Worm (Caenorhabditis elegans): ENCODE data around the gene ced-7.

ced-7 gene

DNA sequence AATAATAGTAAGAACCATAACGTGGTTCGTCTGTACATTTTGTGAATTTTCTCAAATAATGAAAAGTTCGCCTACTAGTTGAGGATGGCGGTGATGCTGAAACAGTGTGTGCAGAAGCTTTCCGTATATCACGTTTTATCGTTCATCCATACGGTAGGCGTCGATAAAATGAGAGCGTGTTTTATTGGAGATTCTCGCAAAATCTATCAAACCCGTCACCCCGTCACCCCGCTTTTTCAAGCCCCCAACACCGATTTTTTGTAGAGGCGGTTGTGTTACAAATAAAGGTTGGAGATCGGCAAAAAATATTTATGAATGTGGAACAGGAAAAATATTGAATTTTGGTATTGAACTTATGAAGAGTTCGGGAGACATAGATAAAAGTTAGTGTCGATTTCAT, 28.8 kb upstream of the ced-7 start, which contains the start of gene clec-161:
TSS of gene clec-161 (minus strand) at position 101 of the 400 bp plus-strand sequence.
- TF ChIP-seq tbx-8 (GFP tag; optimal IDR thresholded peaks at IDR 0.05) = no peak
- TF ChIP-seq pha-4 (tag; optimal IDR thresholded peaks at IDR 0.05) = no peak
- TF ChIP-seq drap-1 (GFP tag; optimal IDR thresholded peaks at IDR 0.05) = no peak
- TF ChIP-seq mls-2 (tag; optimal IDR thresholded peaks at IDR 0.05) = no peak
- TF ChIP-seq nhr-76 (tag; optimal IDR thresholded peaks at IDR 0.05) = no peak
- TF ChIP-seq unc-39 (tag; optimal IDR thresholded peaks at IDR 0.05) = no peak
- no peak for TF ChIP-seq cnd-1 (tag; optimal IDR thresholded peaks at IDR 0.05)
- TF ChIP-seq nhr-237 (tag; optimal IDR thresholded peaks at IDR 0.05) = no peak
- TF ChIP-seq unc-62 (GFP tag; optimal IDR thresholded peaks at IDR 0.05) = no peak
- no peak for TF ChIP-seq lin-13 (tag; optimal IDR thresholded peaks at IDR 0.05)
- no peak for TF ChIP-seq ham-2 (GFP tag; optimal IDR thresholded peaks at IDR 0.05)
- no peak for TF ChIP-seq elt-3 (tag; optimal IDR thresholded peaks at IDR 0.05)

DNA sequence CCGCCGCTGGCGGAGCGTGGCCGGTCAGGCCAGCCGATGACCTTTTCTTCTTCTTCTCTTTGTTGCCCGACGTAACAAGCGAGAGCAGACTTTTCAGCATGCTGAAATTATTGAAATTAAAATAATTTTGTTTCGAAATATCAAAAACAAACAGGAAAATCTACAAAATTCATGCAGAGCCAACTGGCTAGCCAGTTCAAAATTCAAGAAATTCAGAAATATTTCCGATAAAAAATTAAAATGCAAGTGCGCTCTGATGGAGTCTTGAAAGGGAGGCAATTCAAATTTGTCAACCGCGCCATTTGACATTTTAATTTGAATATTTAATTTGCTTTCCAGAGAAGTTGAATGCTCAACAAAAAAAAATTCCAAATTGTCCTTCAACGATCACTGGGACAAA, 20.8 kb upstream of the ced-7 start, which contains the start of gene F58A4.2:
TSS of gene F58A4.2 (minus strand) at position 101 of the 400 bp plus-strand sequence.
- TF ChIP-seq mab-5 (tag; optimal IDR thresholded peaks at IDR 0.05) = no peak
- no peak for TF ChIP-seq tbx-8 (GFP tag; optimal IDR thresholded peaks at IDR 0.05)
- TF ChIP-seq nhr-2 (tag; optimal IDR thresholded peaks at IDR 0.05) = no peak
- TF ChIP-seq blmp-1 (tag; optimal IDR thresholded peaks at IDR 0.05) = no peak
- no peak for TF ChIP-seq drap-1 (GFP tag; optimal IDR thresholded peaks at IDR 0.05)
- no peak for TF ChIP-seq unc-39 (tag; optimal IDR thresholded peaks at IDR 0.05)
- no peak for TF ChIP-seq zip-8 (tag; optimal IDR thresholded peaks at IDR 0.05)
- TF ChIP-seq lin-32 (GFP tag; optimal IDR thresholded peaks at IDR 0.05) = no peak
- no peak for TF ChIP-seq ces-1 (GFP tag; optimal IDR thresholded peaks at IDR 0.05)
- no peak for TF ChIP-seq ceh-39 (tag; optimal IDR thresholded peaks at IDR 0.05)
- no peak for TF ChIP-seq mep-1 (tag; optimal IDR thresholded peaks at IDR 0.05)
- no peak for TF ChIP-seq M03D4.4 (tag; optimal IDR thresholded peaks at IDR 0.05)

DNA sequence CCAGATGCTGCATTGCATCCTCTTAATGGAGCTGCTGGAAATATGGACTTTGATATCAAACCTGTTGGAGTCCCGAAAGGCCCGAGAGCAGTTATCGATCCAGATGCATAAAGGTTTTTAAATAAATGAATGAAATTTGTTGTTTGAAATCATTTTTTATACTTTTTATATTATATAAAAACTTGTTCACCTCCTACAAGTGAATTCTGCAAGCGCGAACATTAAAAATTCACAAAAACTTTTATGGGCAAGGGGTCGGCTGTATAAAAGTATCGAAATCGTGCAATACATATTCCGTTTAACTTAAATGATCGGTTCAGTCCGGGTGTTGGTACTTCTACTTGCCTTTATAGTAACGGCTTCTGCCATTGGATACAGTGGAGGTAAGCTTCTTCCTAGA, 18.3 kb upstream of the ced-7 start, which contains the start of gene F58A4.1:
TSS of gene F58A4.1 (plus strand) at position 301 of the 400 bp plus-strand sequence.
- TF ChIP-seq zip-8 (tag; optimal IDR thresholded peaks at IDR 0.05) = no peak
- no peak for TF ChIP-seq unc-62 (GFP tag; optimal IDR thresholded peaks at IDR 0.05)
- no peak for TF ChIP-seq drap-1 (GFP tag; optimal IDR thresholded peaks at IDR 0.05)
- TF ChIP-seq mep-1 (tag; optimal IDR thresholded peaks at IDR 0.05) = no peak
- no peak for TF ChIP-seq lsy-2 (tag; optimal IDR thresholded peaks at IDR 0.05)
- TF ChIP-seq tbx-8 (GFP tag; optimal IDR thresholded peaks at IDR 0.05) = no peak
- no peak for TF ChIP-seq nhr-76 (tag; optimal IDR thresholded peaks at IDR 0.05)
- no peak for TF ChIP-seq bed-3 (GFP tag; optimal IDR thresholded peaks at IDR 0.05)
- TF ChIP-seq ceh-83 (GFP tag; optimal IDR thresholded peaks at IDR 0.05) = no peak
- TF ChIP-seq cnd-1 (tag; optimal IDR thresholded peaks at IDR 0.05) = no peak
- TF ChIP-seq ceh-39 (tag; optimal IDR thresholded peaks at IDR 0.05) = no peak
- no peak for TF ChIP-seq sem-2 (GFP tag; optimal IDR thresholded peaks at IDR 0.05)
- no peak for TF ChIP-seq nhr-12 (tag; optimal IDR thresholded peaks at IDR 0.05)
- TF ChIP-seq blmp-1 (tag; optimal IDR thresholded peaks at IDR 0.05) = no peak
- no peak for TF ChIP-seq ztf-11 (tag; optimal IDR thresholded peaks at IDR 0.05)
- no peak for TF ChIP-seq ces-1 (GFP tag; optimal IDR thresholded peaks at IDR 0.05)
- TF ChIP-seq elt-3 (tag; optimal IDR thresholded peaks at IDR 0.05) = no peak
- no peak for TF ChIP-seq M03D4.4 (tag; optimal IDR thresholded peaks at IDR 0.05)
- no peak for TF ChIP-seq unc-39 (tag; optimal IDR thresholded peaks at IDR 0.05)
- TF ChIP-seq nhr-2 (tag; optimal IDR thresholded peaks at IDR 0.05) = no peak

DNA sequence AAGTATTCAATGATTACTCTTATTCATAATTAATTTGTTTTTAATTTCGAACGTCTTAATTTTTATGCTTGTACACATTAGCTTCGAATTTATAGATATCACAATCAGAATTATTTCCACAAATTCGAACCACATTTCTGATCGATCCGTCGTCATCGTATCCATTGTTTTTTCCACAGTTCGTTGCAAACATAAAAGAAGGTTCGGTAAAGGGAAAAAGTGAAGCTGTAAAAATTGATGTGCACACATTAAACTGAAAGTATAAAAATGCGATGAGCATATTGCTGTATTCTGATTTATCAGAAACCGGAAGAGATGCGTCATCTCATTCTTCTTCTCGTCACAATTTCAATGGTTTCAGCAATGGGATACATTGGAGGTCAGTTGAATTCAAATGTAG, 17.2 kb upstream of the ced-7 start, which contains the start of gene C48B4.12:
TSS of gene C48B4.12 (plus strand) at position 301 of the 400 bp plus-strand sequence.
- TF ChIP-seq lin-32 (GFP tag; optimal IDR thresholded peaks at IDR 0.05) = no peak
- no peak for TF ChIP-seq snpc-4 (tag; optimal IDR thresholded peaks at IDR 0.05)
- TF ChIP-seq tbx-8 (GFP tag; optimal IDR thresholded peaks at IDR 0.05) = no peak

DNA sequence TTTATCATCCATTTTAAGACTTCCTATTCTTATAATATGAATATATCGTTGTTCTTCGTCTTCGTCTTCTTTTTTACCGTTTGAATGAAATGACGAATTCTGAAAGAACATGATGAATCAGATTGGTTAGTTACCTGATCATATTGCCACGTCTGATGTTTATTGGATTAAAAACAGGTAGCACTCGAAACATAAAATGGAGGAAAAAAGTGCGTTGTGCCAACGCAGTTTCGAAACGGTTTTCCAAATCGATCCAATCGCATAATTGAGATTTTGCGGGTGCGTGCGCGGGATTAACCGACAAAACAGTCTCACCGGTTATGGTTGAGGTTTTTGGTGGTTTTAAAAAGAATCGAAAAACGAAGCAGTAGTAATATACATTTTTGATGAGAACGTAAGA, 15.7 kb upstream of the ced-7 start, which contains the start of gene rom-2:
TSS of gene rom-2 (minus strand) at position 101 of the 400 bp plus-strand sequence.
- TF ChIP-seq nhr-2 (tag; optimal IDR thresholded peaks at IDR 0.05) (no peak), nhr-237 (tag; optimal IDR thresholded peaks at IDR 0.05) (no peak), lin-13 (tag; optimal IDR thresholded peaks at IDR 0.05) (no peak), blmp-1 (tag; optimal IDR thresholded peaks at IDR 0.05) (no peak), ces-1 (GFP tag; optimal IDR thresholded peaks at IDR 0.05) (no peak), cnd-1 (tag; optimal IDR thresholded peaks at IDR 0.05) (no peak), ztf-11 (tag; optimal IDR thresholded peaks at IDR 0.05) (no peak), sem-2 (GFP tag; optimal IDR thresholded peaks at IDR 0.05) (no peak), pha-4 (tag; optimal IDR thresholded peaks at IDR 0.05) (no peak), lin-32 (GFP tag; optimal IDR thresholded peaks at IDR 0.05) (no peak), hlh-1 (tag; optimal IDR thresholded peaks at IDR 0.05) (no peak)

DNA sequence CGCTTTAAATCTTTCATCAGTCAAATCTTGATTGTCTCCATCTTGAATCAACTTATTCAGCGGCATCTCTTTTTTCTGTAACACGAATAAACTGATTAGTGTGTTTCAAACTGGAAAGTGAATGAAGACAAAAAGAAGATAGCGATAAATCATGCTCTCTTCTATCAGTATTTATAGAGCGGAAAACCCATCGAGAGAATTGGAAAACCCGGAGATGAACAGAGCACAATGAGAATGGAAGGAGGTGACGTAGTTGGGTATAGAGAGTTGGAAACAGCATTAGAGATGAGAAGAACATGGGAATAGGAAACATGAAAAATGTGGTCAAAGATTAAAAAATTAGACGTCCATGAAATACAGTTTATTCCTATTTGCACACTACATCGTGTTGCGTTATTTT, 12.2 kb upstream of the ced-7 start, which contains the start of gene acox-1.5:
TSS of gene acox-1.5 (minus strand) at position 75 of the 400 bp plus-strand sequence.
- TF ChIP-seq unc-120 (tag; optimal IDR thresholded peaks at IDR 0.05; ENCODE audit: poor library complexity, severe bottlenecking) (no peak), drap-1 (GFP tag; optimal IDR thresholded peaks at IDR 0.05) (no peak), nhr-28 (tag; optimal IDR thresholded peaks at IDR 0.05) (no peak), mab-5 (tag; optimal IDR thresholded peaks at IDR 0.05) (no peak), unc-39 (tag; optimal IDR thresholded peaks at IDR 0.05) (no peak), cnd-1 (tag; optimal IDR thresholded peaks at IDR 0.05) (no peak)
